Worm (Caenorhabditis elegans) whole organism, L4 larva: ENCODE measurements around the gene akap-1.

Source experiments
- F10B5.3 ChIP-seq: sonication (generic microtip); optimal IDR thresholded peaks from 2 replicates; lab custom pipeline; 2016; ENCODE audit warnings: mild to moderate bottlenecking, missing genetic modification characterization, missing compliant biosample characterization
- F26F4.8 ChIP-seq: fragments of 200-800 bp; sonication (Bioruptor generic); conservative IDR thresholded peaks from 2 replicates; pipeline ENCODE4 v1.3.6; 2022; ENCODE audit warnings: missing genetic modification characterization, missing compliant biosample characterization
- F44E2.7 ChIP-seq: fragments of 200-800 bp; sonication (Bioruptor generic); IDR thresholded peaks from 2 replicates; pipeline ENCODE4 v2.1.2; 2022; ENCODE audit warnings: missing genetic modification characterization, missing compliant biosample characterization
- F49E8.2 ChIP-seq: sonication (generic microtip); optimal IDR thresholded peaks from 2 replicates; lab custom pipeline; 2016; ENCODE audit warnings: missing compliant biosample characterization, mild to moderate bottlenecking, missing genetic modification characterization, borderline replicate concordance
- Y105C5A.15 ChIP-seq: fragments of 200-800 bp; sonication (Bioruptor generic); IDR thresholded peaks from 2 replicates; pipeline ENCODE4 v1.3.6; 2022; ENCODE audit warnings: missing genetic modification characterization, missing compliant biosample characterization
- Y48G9A.11 ChIP-seq: fragments of 200-800 bp; sonication (Bioruptor generic); IDR thresholded peaks from 2 replicates; pipeline ENCODE4 v1.3.6; 2022; ENCODE audit warnings: missing genetic modification reagents, missing genetic modification characterization, missing compliant biosample characterization
- ZK337.2 ChIP-seq: fragments of 200-800 bp; sonication (Bioruptor generic); IDR thresholded peaks from 2 replicates; pipeline ENCODE4 v1.3.6; 2022; ENCODE audit warnings: missing genetic modification reagents, missing genetic modification characterization, missing compliant biosample characterization
- ama-1 ChIP-seq: fragments of 150-350 bp; optimal IDR thresholded peaks from 2 replicates; lab custom pipeline; 2014; ENCODE audit warnings: inconsistent platforms, mixed read lengths
- arid-1 ChIP-seq: fragments of 200-800 bp; sonication (Bioruptor generic); conservative IDR thresholded peaks from 2 replicates; pipeline ENCODE4 v1.3.6; 2022; ENCODE audit warnings: missing genetic modification reagents, missing genetic modification characterization, missing compliant biosample characterization
- ceh-20 ChIP-seq: fragments of 200-800 bp; sonication (Bioruptor generic); IDR thresholded peaks from 2 replicates; pipeline ENCODE4 v1.3.6; 2022; ENCODE audit warnings: missing genetic modification reagents, missing genetic modification characterization, missing compliant biosample characterization
- ceh-82 ChIP-seq: sonication (generic microtip); optimal IDR thresholded peaks from 2 replicates; lab custom pipeline; 2017; ENCODE audit warnings: missing biosample characterization, missing genetic modification characterization
- ces-1 ChIP-seq: fragments of 150-350 bp; sonication (generic microtip); optimal IDR thresholded peaks from 4 replicates; lab custom pipeline; 2014; ENCODE audit warnings: missing biosample characterization, missing genetic modification reagents, missing genetic modification characterization
- ctbp-1 ChIP-seq: fragments of 200-800 bp; sonication (Bioruptor generic); IDR thresholded peaks from 2 replicates; pipeline ENCODE4 v1.3.6; 2022; ENCODE audit warnings: missing genetic modification reagents, missing genetic modification characterization, missing compliant biosample characterization
- daf-12 ChIP-seq: fragments of 150-350 bp; optimal IDR thresholded peaks from 2 replicates; lab custom pipeline; 2014; ENCODE audit warnings: missing biosample characterization, missing genetic modification reagents, missing genetic modification characterization
- daf-16 ChIP-seq, 3 experiments: sonication (generic microtip); optimal IDR thresholded peaks; 2 replicates each; lab custom pipeline; 2016 to 2017; ENCODE audit warnings: missing genetic modification characterization in 3 of 3, missing genetic modification reagents in 3 of 3, mild to moderate bottlenecking in 2 of 3, missing compliant biosample characterization in 2 of 3, missing biosample characterization in 1 of 3, moderate library complexity in 1 of 3
- daf-8 ChIP-seq: fragments of 200-800 bp; sonication (Bioruptor generic); IDR thresholded peaks from 2 replicates; pipeline ENCODE4 v1.3.6; 2022; ENCODE audit warnings: missing genetic modification characterization, missing compliant biosample characterization
- dmd-9 ChIP-seq: fragments of 200-800 bp; sonication (Bioruptor generic); IDR thresholded peaks from 2 replicates; pipeline ENCODE4 v1.3.6; 2022; ENCODE audit warnings: missing genetic modification reagents, missing genetic modification characterization, missing compliant biosample characterization
- dpl-1 ChIP-seq: fragments of 150-350 bp; optimal IDR thresholded peaks from 2 replicates; lab custom pipeline; 2014; ENCODE audit warnings: missing biosample characterization, missing genetic modification reagents, missing genetic modification characterization
- egl-43 ChIP-seq: fragments of 200-800 bp; sonication (Bioruptor generic); IDR thresholded peaks from 2 replicates; pipeline ENCODE4 v1.3.6; 2022; ENCODE audit warnings: missing genetic modification reagents, missing genetic modification characterization, missing compliant biosample characterization
- fkh-10 ChIP-seq: fragments of 150-350 bp; optimal IDR thresholded peaks from 2 replicates; lab custom pipeline; 2014; ENCODE audit warnings: missing biosample characterization, missing genetic modification reagents, missing genetic modification characterization
- fos-1 ChIP-seq: fragments of 150-350 bp; optimal IDR thresholded peaks from 2 replicates; lab custom pipeline; 2014; ENCODE audit warnings: missing biosample characterization, missing genetic modification characterization
- hmg-1.1 ChIP-seq: fragments of 200-800 bp; sonication (Bioruptor generic); IDR thresholded peaks from 2 replicates; pipeline ENCODE4 v1.3.6; 2022; ENCODE audit warnings: missing genetic modification reagents, missing genetic modification characterization, missing compliant biosample characterization
- lin-39 ChIP-seq: fragments of 150-350 bp; optimal IDR thresholded peaks from 2 replicates; lab custom pipeline; 2014; ENCODE audit warnings: missing biosample characterization, missing genetic modification reagents, missing genetic modification characterization
- lir-3 ChIP-seq: sonication (generic microtip); optimal IDR thresholded peaks from 2 replicates; lab custom pipeline; 2016; ENCODE audit warnings: mild to moderate bottlenecking, missing genetic modification characterization, missing compliant biosample characterization
- mep-1 ChIP-seq: fragments of 150-350 bp; sonication (generic microtip); optimal IDR thresholded peaks from 3 replicates; lab custom pipeline; 2014; ENCODE audit warnings: missing biosample characterization, missing genetic modification characterization
- nhr-10 ChIP-seq: fragments of 150-350 bp; optimal IDR thresholded peaks from 2 replicates; lab custom pipeline; 2014; ENCODE audit warnings: missing biosample characterization, missing genetic modification characterization
- nhr-42 ChIP-seq: fragments of 200-800 bp; sonication (Bioruptor generic); IDR thresholded peaks from 2 replicates; pipeline ENCODE4 v1.3.6; 2022; ENCODE audit warnings: missing genetic modification characterization, missing compliant biosample characterization
- nhr-48 ChIP-seq: sonication (generic microtip); optimal IDR thresholded peaks from 2 replicates; lab custom pipeline; 2016; ENCODE audit warnings: mild to moderate bottlenecking, missing genetic modification characterization, missing compliant biosample characterization
- nhr-77 ChIP-seq: fragments of 150-350 bp; optimal IDR thresholded peaks from 2 replicates; lab custom pipeline; 2014; ENCODE audit warnings: missing biosample characterization, missing genetic modification characterization
- pha-4 ChIP-seq, 2 experiments: fragments of 150-350 bp in 1 of 2; fragments of 200-800 bp in 1 of 2; sonication (Bioruptor generic) in 1 of 2; IDR thresholded peaks in 1 of 2; optimal IDR thresholded peaks in 1 of 2; 2 replicates each; pipeline versions ENCODE4 v1.3.6 to Lab custom; 2014 to 2022; ENCODE audit warnings: missing genetic modification characterization in 2 of 2, missing genetic modification reagents in 2 of 2, missing biosample characterization in 1 of 2, missing compliant biosample characterization in 1 of 2
- pqm-1 ChIP-seq: sonication (generic microtip); optimal IDR thresholded peaks from 2 replicates; lab custom pipeline; 2017; ENCODE audit warnings: missing biosample characterization, missing genetic modification characterization
- saeg-2 ChIP-seq: fragments of 200-800 bp; sonication (Bioruptor generic); IDR thresholded peaks from 2 replicates; pipeline ENCODE4 v1.3.6; 2022; ENCODE audit warnings: missing genetic modification reagents, missing genetic modification characterization, missing compliant biosample characterization
- sdz-12 ChIP-seq: fragments of 200-800 bp; sonication (Bioruptor generic); optimal IDR thresholded peaks from 2 replicates; lab custom pipeline; 2018; ENCODE audit warnings: mild to moderate bottlenecking, missing genetic modification characterization, missing compliant biosample characterization
- set-16 ChIP-seq: fragments of 200-800 bp; sonication (Bioruptor generic); IDR thresholded peaks from 2 replicates; pipeline ENCODE4 v1.3.6; 2022; ENCODE audit warnings: missing genetic modification reagents, missing genetic modification characterization, missing compliant biosample characterization
- skn-1 ChIP-seq: fragments of 150-350 bp; optimal IDR thresholded peaks from 2 replicates; lab custom pipeline; 2014; ENCODE audit warnings: missing biosample characterization, missing genetic modification characterization
- snpc-1.2 ChIP-seq: fragments of 200-800 bp; sonication (Bioruptor generic); IDR thresholded peaks from 2 replicates; pipeline ENCODE4 v1.3.6; 2022; ENCODE audit warnings: missing genetic modification reagents, missing genetic modification characterization, missing compliant biosample characterization
- tag-97 ChIP-seq: fragments of 200-800 bp; sonication (Bioruptor generic); IDR thresholded peaks from 2 replicates; pipeline ENCODE4 v1.3.6; 2022; ENCODE audit warnings: missing genetic modification characterization, missing compliant biosample characterization
- unc-130 ChIP-seq: sonication (generic microtip); optimal IDR thresholded peaks from 2 replicates; lab custom pipeline; 2016; ENCODE audit warnings: missing genetic modification reagents, missing genetic modification characterization, missing compliant biosample characterization
- vab-7 ChIP-seq: fragments of 200-800 bp; sonication (Bioruptor generic); IDR thresholded peaks from 2 replicates; pipeline ENCODE4 v1.3.6; 2022; ENCODE audit warnings: missing genetic modification reagents, missing genetic modification characterization, missing compliant biosample characterization
- zip-2 ChIP-seq: fragments of 150-350 bp; optimal IDR thresholded peaks from 2 replicates; lab custom pipeline; 2014; ENCODE audit warnings: missing biosample characterization, missing genetic modification characterization
- ztf-7 ChIP-seq: fragments of 150-350 bp; optimal IDR thresholded peaks from 2 replicates; lab custom pipeline; 2014; ENCODE audit warnings: missing biosample characterization, missing genetic modification characterization

Gene akap-1

DNA sequence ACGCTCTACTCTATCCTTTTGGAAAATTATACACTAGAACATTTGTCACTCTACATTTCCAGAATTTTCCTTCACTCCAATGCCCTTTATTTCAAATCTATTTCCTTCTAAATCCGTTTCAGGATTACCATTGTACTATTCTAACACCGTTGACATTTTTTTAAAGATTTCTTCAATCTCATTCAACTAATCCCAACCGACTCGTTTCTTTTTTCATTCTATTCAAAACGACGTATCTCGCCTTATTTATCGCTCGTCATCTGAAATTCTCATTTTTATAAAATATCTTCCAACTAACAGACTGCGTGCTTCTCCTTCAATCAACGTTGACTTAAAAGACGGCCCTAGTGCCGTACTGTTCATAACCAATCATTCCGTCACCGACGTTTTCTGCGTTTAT, at the start of gene akap-1:
TSS of gene akap-1 (plus strand) at position 301 of the 400 bp plus-strand sequence.
- TF ChIP-seq ceh-20 (GFP tag; lab: Robert Waterston, UW) (no peak), pha-4 (GFP tag; IDR thresholded peaks at IDR 0.05; lab: Robert Waterston, UW) (no peak), pha-4 (tag; optimal IDR thresholded peaks at IDR 0.05; lab: Kevin White, UChicago) (no peak), ZK337.2 (GFP tag; lab: Robert Waterston, UW) (no peak), lir-3 (tag; lab: Kevin White, UChicago) (no peak), ces-1 (GFP tag; lab: Kevin White, UChicago) (no peak), lin-39 (tag; lab: Kevin White, UChicago) (no peak), daf-8 (GFP tag; lab: Robert Waterston, UW) (no peak), tag-97 (no peak), nhr-48 (tag; lab: Kevin White, UChicago) (no peak), sdz-12 (GFP tag; lab: Kevin White, UChicago) (no peak), dmd-9 (no peak), daf-12 (no peak), saeg-2 (no peak)

ce11 chrIII:6303787-6304186, 49.4 kb upstream of the akap-1 start:
- TF ChIP-seq ama-1 (lab: Kevin White, UChicago): no peak
- no peak for TF ChIP-seq fos-1
- no peak for TF ChIP-seq egl-43
- TF ChIP-seq nhr-77 (tag; lab: Kevin White, UChicago): no peak
- no peak for TF ChIP-seq daf-16 (GFP tag; optimal IDR thresholded peaks at IDR 0.05; lab: Kevin White, UChicago)
- no peak for TF ChIP-seq daf-16 (tag; optimal IDR thresholded peaks at IDR 0.05; lab: Kevin White, UChicago)
- TF ChIP-seq snpc-1.2 (GFP tag; lab: Robert Waterston, UW): no peak
- TF ChIP-seq tag-97: no peak
- no peak for TF ChIP-seq skn-1 (tag; lab: Kevin White, UChicago)
- no peak for TF ChIP-seq F44E2.7 (GFP tag; lab: Robert Waterston, UW)
- TF ChIP-seq hmg-1.1 (GFP tag; lab: Robert Waterston, UW): no peak
- TF ChIP-seq unc-130 (GFP tag; lab: Kevin White, UChicago): no peak
- TF ChIP-seq dpl-1: no peak
- no peak for TF ChIP-seq arid-1 (GFP tag; lab: Robert Waterston, UW)
- no peak for TF ChIP-seq nhr-42 (GFP tag; lab: Robert Waterston, UW)
- TF ChIP-seq F49E8.2 (tag; lab: Kevin White, UChicago): no peak
- no peak for TF ChIP-seq F26F4.8 (GFP tag; lab: Robert Waterston, UW)
- no peak for TF ChIP-seq mep-1 (tag; lab: Kevin White, UChicago)
- no peak for TF ChIP-seq Y105C5A.15 (GFP tag; lab: Robert Waterston, UW)
- no peak for TF ChIP-seq pqm-1 (tag; lab: Kevin White, UChicago)

DNA sequence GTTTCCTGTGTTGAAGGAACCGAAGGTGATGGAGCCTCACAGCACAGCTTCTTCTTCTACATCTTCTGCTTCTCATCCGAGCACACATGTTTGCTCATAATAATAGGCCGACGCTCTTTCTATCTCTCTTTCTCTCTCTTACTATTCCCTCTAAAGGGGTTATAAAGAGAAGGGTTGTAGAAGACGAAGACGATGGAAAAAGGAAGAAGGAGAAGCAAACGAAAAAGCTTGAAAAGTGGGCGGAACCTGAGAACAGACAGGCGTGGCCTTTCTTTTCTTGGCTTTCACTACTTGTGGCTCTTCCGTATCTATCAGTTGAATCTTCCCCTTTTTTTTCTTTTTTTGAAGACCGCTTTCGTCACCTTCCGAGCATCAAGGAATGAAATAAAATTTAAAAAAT, 45.4 kb upstream of the akap-1 start:
- TF ChIP-seq tag-97 (no peak), vab-7 (no peak), fkh-10 (peak; percentile 32), F26F4.8 (GFP tag; lab: Robert Waterston, UW) (no peak), dpl-1 (no peak), pha-4 (GFP tag; IDR thresholded peaks at IDR 0.05; lab: Robert Waterston, UW) (no peak), pha-4 (tag; optimal IDR thresholded peaks at IDR 0.05; lab: Kevin White, UChicago) (no peak), ctbp-1 (GFP tag; lab: Robert Waterston, UW) (0 out of 2 replicates have a peak, but pooled peaks have one; percentile 27), set-16 (no peak), ztf-7 (tag; lab: Kevin White, UChicago) (no peak), pqm-1 (tag; lab: Kevin White, UChicago) (no peak)

DNA sequence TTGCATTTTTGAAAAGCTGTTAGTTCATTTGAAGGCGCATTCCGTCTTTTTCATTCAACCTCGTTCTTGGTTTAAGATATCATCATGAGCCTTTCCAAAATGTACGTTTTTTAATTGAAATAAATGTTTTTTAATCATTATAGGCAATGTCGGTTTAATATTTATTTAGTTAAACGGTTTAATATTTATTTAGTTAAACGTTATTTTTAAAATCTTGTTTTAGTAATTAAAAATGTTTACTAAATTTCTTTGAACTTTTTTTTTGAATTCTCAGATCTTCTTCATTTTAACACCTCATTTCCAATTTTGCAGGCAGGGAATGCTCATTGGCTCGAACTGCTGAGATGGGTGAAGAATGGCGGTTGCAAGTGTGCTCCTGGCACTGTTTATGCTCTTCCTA, 44.1 kb upstream of the akap-1 start, which contains the start of gene gar-2:
TSS of gene gar-2 (plus strand) at position 301 of the 400 bp plus-strand sequence.
- no peak for TF ChIP-seq nhr-10 (tag; lab: Kevin White, UChicago)
- no peak for TF ChIP-seq zip-2 (tag; lab: Kevin White, UChicago)
- TF ChIP-seq F10B5.3: no peak
- no peak for TF ChIP-seq Y48G9A.11
- no peak for TF ChIP-seq ceh-82 (tag; lab: Kevin White, UChicago)
